Worm (Caenorhabditis elegans): ENCODE data around the gene F36H12.5.
"Not testable (repeated sequence)": the region's sequence is repeated elsewhere in the genome, so short reads cannot be mapped to it uniquely, and the experiment has no call there.

Gene F36H12.5

ce11 chrIV:5295240-5295639 lies 28.7 kb downstream of the F36H12.5 start, which contains the start of gene msp-51:
Gene msp-51, minus strand, starts transcription at chrIV:5295340.
- TF ChIP-seq hlh-6, ztf-16, sox-4 (tag; optimal IDR thresholded peaks at IDR 0.05): not testable (repeated sequence)

- TF ChIP-seq ahr-1 (tag; optimal IDR thresholded peaks at IDR 0.05) (no peak), gmeb-2 (tag; optimal IDR thresholded peaks at IDR 0.05) (no peak), sdc-2 (tag; optimal IDR thresholded peaks at IDR 0.05) (no peak), elt-4 (tag; optimal IDR thresholded peaks at IDR 0.05) (no peak), ceh-30 (tag; optimal IDR thresholded peaks at IDR 0.05) (no peak), hlh-15 (tag; optimal IDR thresholded peaks at IDR 0.05) (no peak), hlh-8 (tag; optimal IDR thresholded peaks at IDR 0.05) (no peak), ceh-31 (tag; optimal IDR thresholded peaks at IDR 0.05) (no peak), sox-4 (tag; optimal IDR thresholded peaks at IDR 0.05) (no peak), madf-2 (tag; optimal IDR thresholded peaks at IDR 0.05) (no peak), F13H6.1 (tag; optimal IDR thresholded peaks at IDR 0.05) (no peak), pag-3 (tag; optimal IDR thresholded peaks at IDR 0.05; ENCODE audit: borderline replicate concordance) (no peak), sox-2 (GFP tag; IDR thresholded peaks at IDR 0.05) (no peak), ceh-9 (tag; optimal IDR thresholded peaks at IDR 0.05) (no peak), unc-3 (GFP tag; conservative IDR thresholded peaks at IDR 0.05) (no peak), unc-3 (tag; optimal IDR thresholded peaks at IDR 0.05) (no peak), unc-55 (GFP tag; optimal IDR thresholded peaks at IDR 0.05) (no peak), pha-2 (tag; optimal IDR thresholded peaks at IDR 0.05) (no peak)
Observed at ce11 chrIV:5297436-5298012, 30.9 kb downstream of the F36H12.5 start, which contains the start of the genes ZK354.6 and msp-113. Gene ZK354.6, minus strand, starts transcription at chrIV:5297536. Gene msp-113, plus strand, starts transcription at chrIV:5297962.

ce11 chrIV:5303030-5303429 lies 36.5 kb downstream of the F36H12.5 start, which contains the start of gene ZK354.7:
Gene ZK354.7, minus strand, starts transcription at chrIV:5303130.
- no peak for TF ChIP-seq ceh-31 (tag; optimal IDR thresholded peaks at IDR 0.05)
- no peak for TF ChIP-seq ceh-48 (tag; optimal IDR thresholded peaks at IDR 0.05)
- no peak for TF ChIP-seq che-1 (tag; optimal IDR thresholded peaks at IDR 0.05)
- TF ChIP-seq unc-3 (GFP tag; conservative IDR thresholded peaks at IDR 0.05): no peak
- no peak for TF ChIP-seq unc-3 (tag; optimal IDR thresholded peaks at IDR 0.05)
- no peak for TF ChIP-seq ttx-3 (tag; optimal IDR thresholded peaks at IDR 0.05)
- no peak for TF ChIP-seq ztf-16 (tag; optimal IDR thresholded peaks at IDR 0.05)
- TF ChIP-seq fkh-6 (tag; optimal IDR thresholded peaks at IDR 0.05): no peak
- no peak for TF ChIP-seq ceh-9 (tag; optimal IDR thresholded peaks at IDR 0.05)
- TF ChIP-seq zip-5 (tag; optimal IDR thresholded peaks at IDR 0.05): no peak
- no peak for TF ChIP-seq unc-86 (tag; optimal IDR thresholded peaks at IDR 0.05)
- no peak for TF ChIP-seq elt-2 (tag; optimal IDR thresholded peaks at IDR 0.05)
- TF ChIP-seq pha-4 (tag; optimal IDR thresholded peaks at IDR 0.05): no peak
- TF ChIP-seq unc-42 (tag; optimal IDR thresholded peaks at IDR 0.05): no peak

ce11 chrIV:5306040-5306439 lies 39.5 kb downstream of the F36H12.5 start, which contains the start of gene ZK354.8:
Gene ZK354.8, minus strand, starts transcription at chrIV:5306140.
- TF ChIP-seq ahr-1 (tag; optimal IDR thresholded peaks at IDR 0.05) (no peak), lim-6 (tag; optimal IDR thresholded peaks at IDR 0.05) (no peak), elt-4 (tag; optimal IDR thresholded peaks at IDR 0.05) (no peak), Y22D7AL.16 (tag; optimal IDR thresholded peaks at IDR 0.05) (no peak), sox-2 (GFP tag; IDR thresholded peaks at IDR 0.05) (no peak), ama-1 (optimal IDR thresholded peaks at IDR 0.05) (no peak), hlh-13 (GFP tag; optimal IDR thresholded peaks at IDR 0.05) (no peak), ceh-9 (tag; optimal IDR thresholded peaks at IDR 0.05) (no peak), K09A11.1 (tag; optimal IDR thresholded peaks at IDR 0.05; ENCODE audit: insufficient read depth) (no peak), tbx-2 (tag; optimal IDR thresholded peaks at IDR 0.05) (no peak), nhr-232 (tag; optimal IDR thresholded peaks at IDR 0.05) (no peak), unc-55 (GFP tag; optimal IDR thresholded peaks at IDR 0.05) (no peak), npax-4 (tag; optimal IDR thresholded peaks at IDR 0.05) (no peak), hlh-30 (tag; optimal IDR thresholded peaks at IDR 0.05; ENCODE audit: insufficient read depth) (no peak), pha-2 (tag; optimal IDR thresholded peaks at IDR 0.05) (no peak), hlh-6 (tag; optimal IDR thresholded peaks at IDR 0.05) (no peak), ets-4 (tag; optimal IDR thresholded peaks at IDR 0.05) (no peak), hlh-15 (tag; optimal IDR thresholded peaks at IDR 0.05) (no peak), pha-4 (tag; optimal IDR thresholded peaks at IDR 0.05) (no peak)

Measured in whole organism, late embryonic.